Fruit fly (Drosophila melanogaster) whole organism, embryonic: ENCODE data around the gene Sytbeta.

Experiments used
- C15 ChIP-seq: fragments of 200-800 bp; sonication (Bioruptor generic); IDR thresholded peaks from 3 replicates; pipeline ENCODE4 v1.3.6; 2022; ENCODE audit warnings: missing biosample characterization, missing genetic modification characterization
- CG10462 ChIP-seq: fragments of 200-800 bp; sonication (Bioruptor generic); optimal IDR thresholded peaks from 2 replicates; lab custom pipeline; 2016; ENCODE audit warnings: missing biosample characterization, missing genetic modification characterization
- CG10543 ChIP-seq: fragments of 200-800 bp; sonication (Bioruptor generic); optimal IDR thresholded peaks from 3 replicates; lab custom pipeline; 2017; ENCODE audit warnings: missing biosample characterization, mild to moderate bottlenecking, missing genetic modification characterization, moderate library complexity
- CG10654 ChIP-seq: fragments of 200-800 bp; sonication (Bioruptor generic); optimal IDR thresholded peaks from 2 replicates; lab custom pipeline; 2016; ENCODE audit warnings: missing biosample characterization, missing genetic modification characterization
- CG11504 ChIP-seq: fragments of 200-800 bp; sonication (Bioruptor generic); optimal IDR thresholded peaks from 3 replicates; lab custom pipeline; 2019; ENCODE audit warnings: missing biosample characterization, mild to moderate bottlenecking, missing genetic modification characterization, moderate library complexity
- CG11560 ChIP-seq: fragments of 200-800 bp; sonication (Bioruptor generic); IDR thresholded peaks from 3 replicates; pipeline ENCODE4 v1.3.6; 2022; ENCODE audit warnings: missing biosample characterization, missing genetic modification characterization
- CG13775 ChIP-seq: fragments of 200-800 bp; sonication (Bioruptor generic); optimal IDR thresholded peaks from 3 replicates; lab custom pipeline; 2017; ENCODE audit warnings: missing biosample characterization, mild to moderate bottlenecking, missing genetic modification characterization
- CG14710 ChIP-seq: fragments of 200-800 bp; sonication (Bioruptor generic); optimal IDR thresholded peaks from 3 replicates; lab custom pipeline; 2019; ENCODE audit warnings: missing biosample characterization, mild to moderate bottlenecking, missing genetic modification characterization, moderate library complexity
- CG16815 ChIP-seq: fragments of 200-800 bp; sonication (Bioruptor generic); optimal IDR thresholded peaks from 3 replicates; lab custom pipeline; 2017; ENCODE audit warnings: missing biosample characterization, mild to moderate bottlenecking, missing genetic modification characterization
- CG2199 ChIP-seq: fragments of 200-800 bp; sonication (Bioruptor generic); IDR thresholded peaks from 3 replicates; pipeline ENCODE4 v1.3.6; 2022; ENCODE audit warnings: missing biosample characterization, missing genetic modification characterization
- CG2712 ChIP-seq: fragments of 200-800 bp; optimal IDR thresholded peaks from 3 replicates; lab custom pipeline; 2019; ENCODE audit warnings: missing biosample characterization, mild to moderate bottlenecking, missing genetic modification characterization, moderate library complexity
- CG32532 ChIP-seq: fragments of 200-800 bp; sonication (Bioruptor generic); IDR thresholded peaks from 2 replicates; pipeline ENCODE4 v1.3.6; 2022; ENCODE audit warnings: missing biosample characterization, missing genetic modification characterization
- CG3281 ChIP-seq: fragments of 200-800 bp; sonication (Bioruptor generic); optimal IDR thresholded peaks from 3 replicates; lab custom pipeline; 2017; ENCODE audit warnings: missing biosample characterization, mild to moderate bottlenecking, missing genetic modification characterization
- CG33557 ChIP-seq: fragments of 200-800 bp; sonication (Bioruptor generic); optimal IDR thresholded peaks from 2 replicates; lab custom pipeline; 2019; ENCODE audit warnings: missing biosample characterization, mild to moderate bottlenecking, missing genetic modification characterization, moderate library complexity
- CG3847 ChIP-seq: fragments of 200-800 bp; sonication (Bioruptor generic); IDR thresholded peaks from 2 replicates; pipeline ENCODE4 v1.3.6; 2022; ENCODE audit warnings: missing biosample characterization, missing genetic modification characterization
- CG4328 ChIP-seq: fragments of 200-800 bp; sonication (Bioruptor generic); optimal IDR thresholded peaks from 3 replicates; lab custom pipeline; 2017; ENCODE audit warnings: missing biosample characterization, missing genetic modification reagents, missing genetic modification characterization
- CG7839 ChIP-seq: fragments of 200-800 bp; sonication (Bioruptor generic); optimal IDR thresholded peaks from 3 replicates; lab custom pipeline; 2018; ENCODE audit warnings: missing biosample characterization, mild to moderate bottlenecking, missing genetic modification characterization, moderate library complexity
- CG8359 ChIP-seq: fragments of 200-800 bp; sonication (Bioruptor generic); optimal IDR thresholded peaks from 2 replicates; lab custom pipeline; 2017; ENCODE audit warnings: missing biosample characterization, mild to moderate bottlenecking, missing genetic modification characterization, borderline replicate concordance
- Drgx ChIP-seq: fragments of 200-800 bp; sonication (Bioruptor generic); IDR thresholded peaks from 2 replicates; pipeline ENCODE4 v1.3.6; 2022; ENCODE audit warnings: missing biosample characterization, missing genetic modification characterization
- Ets65A ChIP-seq: fragments of 200-800 bp; sonication (Bioruptor generic); peaks from one replicate; lab custom pipeline; 2016; ENCODE audit warnings: missing biosample characterization, missing genetic modification characterization
- H2.0 ChIP-seq: fragments of 200-800 bp; sonication (Bioruptor generic); IDR thresholded peaks from 2 replicates; pipeline ENCODE4 v1.3.6; 2022; ENCODE audit warnings: missing biosample characterization, missing genetic modification characterization
- HmgD ChIP-seq: fragments of 200-800 bp; sonication (Bioruptor generic); optimal IDR thresholded peaks from 3 replicates; lab custom pipeline; 2016; ENCODE audit warnings: missing biosample characterization, missing genetic modification characterization
- Hmr ChIP-seq: fragments of 200-800 bp; sonication (Bioruptor generic); optimal IDR thresholded peaks from 3 replicates; lab custom pipeline; 2017; ENCODE audit warnings: mild to moderate bottlenecking, missing biosample characterization, missing genetic modification reagents, missing genetic modification characterization
- MESR4 ChIP-seq: fragments of 200-800 bp; sonication (Bioruptor generic); optimal IDR thresholded peaks from 2 replicates; lab custom pipeline; 2018; ENCODE audit warnings: missing biosample characterization, mild to moderate bottlenecking, missing genetic modification characterization, moderate library complexity
- Mad ChIP-seq: fragments of 200-800 bp; sonication (Bioruptor generic); optimal IDR thresholded peaks from 2 replicates; lab custom pipeline; 2016; ENCODE audit warnings: missing biosample characterization, missing genetic modification characterization
- YL-1 ChIP-seq: fragments of 200-800 bp; sonication (Bioruptor generic); optimal IDR thresholded peaks from 3 replicates; lab custom pipeline; 2017; ENCODE audit warnings: missing biosample characterization, mild to moderate bottlenecking, missing genetic modification characterization
- az2 ChIP-seq: fragments of 200-800 bp; sonication (Bioruptor generic); optimal IDR thresholded peaks from 3 replicates; lab custom pipeline; 2016; ENCODE audit warnings: missing biosample characterization, missing genetic modification characterization
- bcd ChIP-seq: fragments of 200-800 bp; sonication (Bioruptor generic); optimal IDR thresholded peaks from 2 replicates; lab custom pipeline; 2017; ENCODE audit warnings: missing biosample characterization, mild to moderate bottlenecking, missing genetic modification characterization
- chm ChIP-seq: fragments of 200-800 bp; sonication (Bioruptor generic); IDR thresholded peaks from 2 replicates; pipeline ENCODE4 v1.3.6; 2022; ENCODE audit warnings: missing biosample characterization, missing genetic modification characterization
- crc ChIP-seq: fragments of 200-800 bp; sonication (Bioruptor generic); optimal IDR thresholded peaks from 2 replicates; lab custom pipeline; 2016; ENCODE audit warnings: missing biosample characterization, missing genetic modification characterization
- ftz-f1 ChIP-seq: fragments of 200-800 bp; sonication (Bioruptor generic); optimal IDR thresholded peaks from 2 replicates; lab custom pipeline; 2016; ENCODE audit warnings: missing biosample characterization, missing genetic modification characterization
- gcm ChIP-seq: fragments of 200-800 bp; sonication (Bioruptor generic); optimal IDR thresholded peaks from 2 replicates; lab custom pipeline; 2019; ENCODE audit warnings: missing biosample characterization, mild to moderate bottlenecking, missing genetic modification characterization, moderate library complexity
- gem ChIP-seq: fragments of 200-800 bp; sonication (Bioruptor generic); optimal IDR thresholded peaks from 2 replicates; lab custom pipeline; 2019; ENCODE audit warnings: missing biosample characterization, mild to moderate bottlenecking, missing genetic modification characterization, moderate library complexity
- grau ChIP-seq: fragments of 200-800 bp; optimal IDR thresholded peaks from 3 replicates; lab custom pipeline; 2019; ENCODE audit warnings: missing biosample characterization, mild to moderate bottlenecking, missing genetic modification characterization, moderate library complexity
- gsb-n ChIP-seq: fragments of 200-800 bp; sonication (Bioruptor generic); optimal IDR thresholded peaks from 3 replicates; lab custom pipeline; 2018; ENCODE audit warnings: missing biosample characterization, mild to moderate bottlenecking, missing genetic modification characterization
- h ChIP-seq: fragments of >200 bp; optimal IDR thresholded peaks from 2 replicates; lab custom pipeline; 2017
- hth ChIP-seq: fragments of >200 bp; optimal IDR thresholded peaks from 2 replicates; lab custom pipeline; 2017; ENCODE audit warnings: inconsistent platforms
- lola ChIP-seq, 3 experiments: fragments of >200 bp in 2 of 3; fragments of 200-800 bp in 1 of 3; sonication (Bioruptor generic) in 1 of 3; optimal IDR thresholded peaks; 2 replicates each; lab custom pipeline; 2017 to 2019; ENCODE audit warnings: missing biosample characterization in 3 of 3, missing genetic modification characterization in 3 of 3, mild to moderate bottlenecking in 1 of 3, moderate library complexity in 1 of 3
- mld ChIP-seq: fragments of 200-800 bp; sonication (Bioruptor generic); IDR thresholded peaks from 3 replicates; pipeline ENCODE4 v1.3.6; 2022; ENCODE audit warnings: missing biosample characterization, missing genetic modification characterization; ENCODE audit not compliant: partially characterized antibody
- pros ChIP-seq: fragments of 200-800 bp; sonication (Bioruptor generic); optimal IDR thresholded peaks from 3 replicates; lab custom pipeline; 2019; ENCODE audit warnings: missing biosample characterization, mild to moderate bottlenecking, missing genetic modification characterization, moderate library complexity
- rib ChIP-seq: fragments of 200-800 bp; sonication (Bioruptor generic); IDR thresholded peaks from 2 replicates; pipeline ENCODE4 v1.3.6; 2022; ENCODE audit warnings: missing biosample characterization, missing genetic modification characterization
- tin ChIP-seq: fragments of 200-800 bp; sonication (Bioruptor generic); optimal IDR thresholded peaks from 3 replicates; lab custom pipeline; 2016; ENCODE audit warnings: missing biosample characterization, missing genetic modification characterization
- unpg ChIP-seq: fragments of 200-800 bp; sonication (Bioruptor generic); optimal IDR thresholded peaks from 3 replicates; lab custom pipeline; 2018; ENCODE audit warnings: missing biosample characterization, mild to moderate bottlenecking, missing genetic modification characterization, moderate library complexity
- wor ChIP-seq: fragments of 200-800 bp; sonication (Bioruptor generic); IDR thresholded peaks from 2 replicates; pipeline ENCODE4 v1.3.6; 2022; ENCODE audit warnings: missing biosample characterization, missing genetic modification characterization
- zen ChIP-seq: fragments of 200-800 bp; sonication (Bioruptor generic); optimal IDR thresholded peaks from 3 replicates; lab custom pipeline; 2018; ENCODE audit warnings: missing biosample characterization, mild to moderate bottlenecking, missing genetic modification characterization, moderate library complexity
- zfh2 ChIP-seq: fragments of 200-800 bp; sonication (Bioruptor generic); optimal IDR thresholded peaks from 2 replicates; lab custom pipeline; 2016; ENCODE audit warnings: missing biosample characterization, missing genetic modification characterization

Sytbeta gene

dm6 chr3L:15013957-15014692 is 50.7 kb downstream of the Sytbeta start, which contains the start of gene Reck (continued):
- TF ChIP-seq bcd (GFP tag; lab: Kevin White, UChicago) (peak; percentile 77), chm (GFP tag; lab: Robert Waterston, UW) (peak; percentile 92), CG2199 (GFP tag; lab: Robert Waterston, UW) (peak; percentile 80), CG10654 (peak; percentile 76), HmgD (GFP tag; lab: Kevin White, UChicago) (no peak), pros (GFP tag; lab: Kevin White, UChicago) (no peak), zfh2 (GFP tag; lab: Kevin White, UChicago) (no peak), CG10462 (GFP tag; lab: Kevin White, UChicago) (peak; percentile 42), CG3281 (peak; percentile 84), CG33557 (GFP tag; lab: Kevin White, UChicago) (peak; percentile 59), H2.0 (GFP tag; lab: Robert Waterston, UW) (peak; percentile 59), CG16815 (GFP tag; lab: Kevin White, UChicago) (peak; percentile 59), lola (GFP tag; optimal IDR thresholded peaks at IDR 0.05; lab: Kevin White, UChicago) (peak in 1 of 3 experiments; percentile 78), C15 (GFP tag; lab: Robert Waterston, UW) (peak; percentile 73; the same call in 2 of the 3 replicates), CG3847 (GFP tag; lab: Robert Waterston, UW) (peak; percentile 34; the same call in 1 of the 2 replicates), Mad (peak; percentile 71), az2 (GFP tag; lab: Kevin White, UChicago) (peak; percentile 89), CG10543 (GFP tag; lab: Kevin White, UChicago) (peak; percentile 52), h (no peak), mld (GFP tag; lab: Robert Waterston, UW) (no peak)
- TF ChIP-seq, all 482 proteins: peak for 348

dm6 chr3L:15013296-15013695 is 51.5 kb downstream of the Sytbeta start:
- TF ChIP-seq Ets65A (GFP tag; lab: Kevin White, UChicago) (peak; percentile 62), grau (tag; lab: Kevin White, UChicago) (peak; percentile 73), CG7839 (peak; percentile 2), unpg (no peak), gsb-n (tag; lab: Kevin White, UChicago) (no peak), CG11504 (peak; percentile 20), gem (tag; lab: Kevin White, UChicago) (peak; percentile 28), CG2712 (peak; percentile 23), tin (GFP tag; lab: Kevin White, UChicago) (peak; percentile 2), Drgx (GFP tag; lab: Robert Waterston, UW) (peak; percentile 45; the same call in 1 of the 2 replicates)

- TF ChIP-seq CG32532 (GFP tag; lab: Robert Waterston, UW) = peak; percentile 57; the same call in 1 of the 2 replicates
- peak; percentile 77 for TF ChIP-seq zen (tag; lab: Kevin White, UChicago)
- peak; percentile 52 for TF ChIP-seq CG4328 (GFP tag; lab: Kevin White, UChicago)
- no peak for TF ChIP-seq rib (GFP tag; lab: Robert Waterston, UW)
- TF ChIP-seq gcm (GFP tag; lab: Kevin White, UChicago) = peak; percentile 84
- peak; percentile 62 for TF ChIP-seq Hmr (GFP tag; lab: Kevin White, UChicago)
- peak; percentile 61 for TF ChIP-seq wor (GFP tag; lab: Robert Waterston, UW)
- peak; percentile 80 for TF ChIP-seq CG14710 (tag; lab: Kevin White, UChicago)
- TF ChIP-seq YL-1 = no peak
- no peak for TF ChIP-seq HmgD (GFP tag; lab: Kevin White, UChicago)
- peak; percentile 62 for TF ChIP-seq CG13775 (GFP tag; lab: Kevin White, UChicago)
- TF ChIP-seq crc (GFP tag; lab: Kevin White, UChicago) = no peak
- TF ChIP-seq CG8359 = peak; percentile 14
- peak; percentile 92 for TF ChIP-seq Ets65A (GFP tag; lab: Kevin White, UChicago)
- TF ChIP-seq grau (tag; lab: Kevin White, UChicago) = peak; percentile 78
- no peak for TF ChIP-seq MESR4 (GFP tag; lab: Kevin White, UChicago)
- TF ChIP-seq CG11560 = 0 out of 3 replicates have a peak, but pooled peaks have one; percentile 13
- no peak for TF ChIP-seq ftz-f1
- peak; percentile 78 for TF ChIP-seq CG33557 (GFP tag; lab: Kevin White, UChicago)
- no peak for TF ChIP-seq hth (lab: Kevin White, UChicago)
These were observed 53.0 kb downstream of the Sytbeta start for dm6 chr3L:15011638-15012335.
